Worm (Caenorhabditis elegans) whole organism, L2 larva: Measurements from ENCODE around the gene C28F5.1.

ENCODE experiments used
- ceh-16 ChIP-seq: fragments of 150-350 bp; optimal IDR thresholded peaks from 2 replicates; lab custom pipeline; 2014; ENCODE audit warnings: missing biosample characterization, missing genetic modification characterization
- mdl-1 ChIP-seq, 2 experiments: fragments of 150-350 bp in 1 of 2; sonication (generic microtip) in 1 of 2; optimal IDR thresholded peaks; 2 replicates each; lab custom pipeline; 2017; ENCODE audit warnings: missing biosample characterization in 2 of 2, missing genetic modification characterization in 2 of 2
- nhr-12 ChIP-seq: fragments of 150-350 bp; optimal IDR thresholded peaks from 2 replicates; lab custom pipeline; 2014; ENCODE audit warnings: missing biosample characterization, missing genetic modification characterization
- nhr-237 ChIP-seq: fragments of 150-350 bp; optimal IDR thresholded peaks from 2 replicates; lab custom pipeline; 2014; ENCODE audit warnings: missing biosample characterization, missing genetic modification characterization
- unc-62 ChIP-seq: fragments of 150-350 bp; optimal IDR thresholded peaks from 2 replicates; lab custom pipeline; 2014; ENCODE audit warnings: missing biosample characterization, missing genetic modification reagents, missing genetic modification characterization

DNA sequence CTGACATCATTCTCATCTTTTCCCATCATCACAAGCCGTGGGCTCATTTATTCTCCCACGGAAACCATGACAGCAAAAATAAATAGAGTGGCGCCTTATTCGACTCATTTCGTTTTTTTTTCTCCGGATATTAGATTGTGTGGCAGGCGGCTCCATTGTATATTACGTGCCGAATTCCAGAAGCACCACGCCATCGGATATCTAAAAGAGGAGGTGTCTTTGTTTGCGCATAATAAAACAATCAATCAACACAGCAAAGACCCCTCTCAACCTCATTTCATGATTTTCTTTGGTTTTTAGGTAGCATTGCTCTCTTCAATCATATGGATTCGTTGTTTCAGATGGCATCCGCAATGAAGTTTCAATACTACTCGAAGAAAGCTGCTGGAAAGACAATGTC lies 43.9 kb downstream of the C28F5.1 start, which contains the start of gene tph-1:
- TF ChIP-seq ceh-16 (tag; lab: Kevin White, UChicago) (no peak), nhr-237 (tag; lab: Kevin White, UChicago) (no peak), unc-62 (GFP tag; lab: Kevin White, UChicago) (no peak), mdl-1 (tag; optimal IDR thresholded peaks at IDR 0.05; lab: Kevin White, UChicago) (no peak), nhr-12 (tag; lab: Kevin White, UChicago) (no peak)
